Worm (Caenorhabditis elegans): Measurements from ENCODE around the gene F10G7.12.

Gene F10G7.12

DNA sequence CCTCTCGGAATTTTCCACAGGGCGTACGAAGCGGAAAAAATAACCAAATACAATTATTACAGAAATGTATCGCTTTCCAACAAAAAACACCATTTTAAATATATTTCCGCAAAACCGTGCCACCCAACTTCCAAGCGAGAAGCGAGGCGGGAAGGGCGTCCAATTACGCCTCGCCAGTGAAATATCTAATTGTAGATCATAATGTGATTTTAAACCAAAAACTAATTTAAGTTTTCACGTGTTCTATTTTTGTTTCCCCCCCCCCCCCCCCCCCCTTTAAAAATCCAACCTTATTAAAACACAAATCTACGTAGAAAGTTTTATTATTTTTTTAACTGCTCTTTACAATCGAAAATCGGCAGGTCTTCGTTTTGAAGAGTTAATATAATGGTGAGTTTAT, at the start of gene F10G7.12:
Gene F10G7.12 (plus strand): TSS at position 301 of the 400 bp plus-strand sequence.
- no peak for TF ChIP-seq aly-2 (tag; optimal IDR thresholded peaks at IDR 0.05)
- TF ChIP-seq skn-1 (tag; optimal IDR thresholded peaks at IDR 0.05) = no peak
- no peak for TF ChIP-seq ceh-9 (tag; optimal IDR thresholded peaks at IDR 0.05)
- no peak for TF ChIP-seq ztf-11 (tag; optimal IDR thresholded peaks at IDR 0.05)
- TF ChIP-seq egl-5 (tag; optimal IDR thresholded peaks at IDR 0.05) = no peak
- no peak for TF ChIP-seq pha-4 (tag; optimal IDR thresholded peaks at IDR 0.05)
- no peak for TF ChIP-seq ceh-28 (tag; optimal IDR thresholded peaks at IDR 0.05)

DNA sequence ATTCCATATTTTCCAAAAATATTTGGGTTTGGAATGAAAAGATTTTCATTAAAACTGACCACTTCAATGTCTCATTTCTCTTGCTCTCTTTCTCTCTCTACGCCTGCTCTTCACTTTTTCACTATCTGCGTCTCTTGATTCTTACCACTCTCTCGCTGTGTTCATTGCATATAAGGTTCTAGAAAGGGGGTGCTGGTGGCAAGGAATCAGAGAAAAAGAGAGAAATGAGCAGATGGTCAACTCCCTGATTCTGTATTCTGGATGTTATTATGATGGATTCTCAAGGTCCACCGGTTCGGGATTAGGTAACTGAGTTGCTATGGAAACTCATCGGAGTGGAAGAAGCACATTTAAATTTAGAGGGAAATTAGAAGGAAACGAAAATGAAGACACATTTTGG, 48.8 kb upstream of the F10G7.12 start:
- no peak for TF ChIP-seq nhr-23 (tag; optimal IDR thresholded peaks at IDR 0.05)
- TF ChIP-seq mdl-1 (tag; optimal IDR thresholded peaks at IDR 0.05) = no peak
- TF ChIP-seq pha-4 (tag; optimal IDR thresholded peaks at IDR 0.05) = no peak
- TF ChIP-seq nfya-1 (tag; optimal IDR thresholded peaks at IDR 0.05; ENCODE audit: insufficient read depth) = peak; percentile 22

DNA sequence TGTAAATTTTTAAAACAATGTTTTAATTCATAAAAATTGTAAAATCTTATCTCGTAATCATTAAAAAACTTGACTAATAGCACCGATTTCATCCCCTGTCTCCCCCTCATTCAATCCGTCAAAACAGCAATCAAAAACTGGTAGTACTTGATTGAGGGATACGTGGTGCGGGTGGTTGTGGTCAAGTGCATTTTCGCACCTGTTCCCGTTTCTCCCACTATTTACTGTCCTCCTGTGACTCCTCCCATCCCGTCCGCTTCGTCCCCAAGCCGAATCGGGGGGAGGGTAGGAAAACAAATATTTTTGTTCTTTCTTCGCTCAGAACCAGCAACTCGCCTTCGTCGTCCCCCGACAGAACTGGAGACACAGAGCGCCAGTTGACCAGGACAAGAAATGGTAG, 40.8 kb upstream of the F10G7.12 start, which contains the start of gene lgc-27:
Gene lgc-27 (plus strand): TSS at position 301 of the 400 bp plus-strand sequence.
- TF ChIP-seq pha-4 (tag; optimal IDR thresholded peaks at IDR 0.05) (peak; percentile 16), elt-3 (tag; optimal IDR thresholded peaks at IDR 0.05) (no peak)

DNA sequence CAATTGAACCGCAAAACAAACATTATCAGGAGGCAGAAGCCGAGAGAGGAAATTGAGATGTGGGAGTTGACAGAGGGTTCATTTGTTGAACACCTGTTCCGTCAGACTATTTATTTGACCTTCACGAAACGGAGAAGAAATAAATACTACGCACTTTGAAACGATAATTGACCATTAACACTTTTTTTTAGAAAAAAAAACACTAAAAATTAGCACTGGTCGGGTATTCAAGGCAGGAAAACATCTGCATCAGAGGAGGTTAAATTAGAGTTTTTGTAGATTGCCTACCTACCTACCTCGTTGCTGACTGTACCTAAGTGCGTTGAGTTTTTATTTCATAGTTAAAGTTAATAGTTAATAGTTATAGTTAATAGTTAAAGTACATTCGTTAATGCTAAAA, 39.5 kb upstream of the F10G7.12 start:
- TF ChIP-seq jun-1 (tag; optimal IDR thresholded peaks at IDR 0.05) (no peak), ztf-4 (tag; optimal IDR thresholded peaks at IDR 0.05) (no peak), lin-39 (tag; optimal IDR thresholded peaks at IDR 0.05) (no peak), fos-1 (tag; optimal IDR thresholded peaks at IDR 0.05) (no peak), ceh-28 (tag; optimal IDR thresholded peaks at IDR 0.05) (no peak), daf-12 (tag; optimal IDR thresholded peaks at IDR 0.05) (no peak), skn-1 (tag; optimal IDR thresholded peaks at IDR 0.05) (no peak), mml-1 (tag; optimal IDR thresholded peaks at IDR 0.05) (no peak), pqm-1 (tag; optimal IDR thresholded peaks at IDR 0.05) (no peak), elt-2 (tag; optimal IDR thresholded peaks at IDR 0.05) (no peak), nhr-23 (tag; optimal IDR thresholded peaks at IDR 0.05) (no peak), fkh-10 (GFP tag; optimal IDR thresholded peaks at IDR 0.05) (no peak), ceh-82 (tag; optimal IDR thresholded peaks at IDR 0.05) (no peak), ama-1 (optimal IDR thresholded peaks at IDR 0.05) (no peak), pha-4 (tag; optimal IDR thresholded peaks at IDR 0.05) (no peak), elt-1 (tag; optimal IDR thresholded peaks at IDR 0.05) (no peak), ceh-9 (tag; optimal IDR thresholded peaks at IDR 0.05) (no peak)

DNA sequence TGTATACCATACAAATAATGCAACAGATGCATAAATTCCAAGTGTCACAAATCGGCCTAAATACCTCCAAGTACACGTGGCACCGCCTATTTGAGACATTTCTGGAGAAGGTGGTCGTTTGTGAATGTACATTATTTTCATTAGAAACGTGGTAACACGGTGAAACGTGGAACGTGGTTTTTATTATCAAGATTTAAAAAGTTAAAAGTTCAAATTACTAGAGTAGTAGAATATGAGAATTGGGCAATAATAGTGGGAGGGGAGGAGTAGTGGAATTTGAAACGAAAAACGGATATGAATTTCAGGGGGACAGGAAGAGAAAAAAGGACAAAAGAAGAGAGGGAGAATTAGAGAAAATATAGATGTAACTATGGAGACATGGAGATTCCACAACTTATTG, 33.7 kb upstream of the F10G7.12 start, which contains the start of gene fut-6:
Gene fut-6 (minus strand): TSS at position 101 of the 400 bp plus-strand sequence.
- TF ChIP-seq lsy-12 (tag; optimal IDR thresholded peaks at IDR 0.05) = no peak
- no peak for TF ChIP-seq lin-39 (tag; optimal IDR thresholded peaks at IDR 0.05)
- TF ChIP-seq pha-4 (tag; optimal IDR thresholded peaks at IDR 0.05) = no peak
- TF ChIP-seq daf-12 (tag; optimal IDR thresholded peaks at IDR 0.05) = no peak
- TF ChIP-seq eor-1 (tag; optimal IDR thresholded peaks at IDR 0.05) = no peak
- TF ChIP-seq R02D3.7 (tag; optimal IDR thresholded peaks at IDR 0.05) = no peak
- TF ChIP-seq aly-2 (tag; optimal IDR thresholded peaks at IDR 0.05) = no peak
- TF ChIP-seq nhr-76 (tag; optimal IDR thresholded peaks at IDR 0.05) = no peak
- no peak for TF ChIP-seq nhr-25 (tag; optimal IDR thresholded peaks at IDR 0.05)
- no peak for TF ChIP-seq sea-2 (GFP tag; optimal IDR thresholded peaks at IDR 0.05)
- no peak for TF ChIP-seq ceh-16 (tag; optimal IDR thresholded peaks at IDR 0.05)
- TF ChIP-seq ZK546.5 (tag; optimal IDR thresholded peaks at IDR 0.05) = no peak
- TF ChIP-seq fkh-10 (GFP tag; optimal IDR thresholded peaks at IDR 0.05) = no peak
- no peak for TF ChIP-seq nhr-11 (tag; optimal IDR thresholded peaks at IDR 0.05)
- TF ChIP-seq nhr-67 (tag; optimal IDR thresholded peaks at IDR 0.05) = no peak

DNA sequence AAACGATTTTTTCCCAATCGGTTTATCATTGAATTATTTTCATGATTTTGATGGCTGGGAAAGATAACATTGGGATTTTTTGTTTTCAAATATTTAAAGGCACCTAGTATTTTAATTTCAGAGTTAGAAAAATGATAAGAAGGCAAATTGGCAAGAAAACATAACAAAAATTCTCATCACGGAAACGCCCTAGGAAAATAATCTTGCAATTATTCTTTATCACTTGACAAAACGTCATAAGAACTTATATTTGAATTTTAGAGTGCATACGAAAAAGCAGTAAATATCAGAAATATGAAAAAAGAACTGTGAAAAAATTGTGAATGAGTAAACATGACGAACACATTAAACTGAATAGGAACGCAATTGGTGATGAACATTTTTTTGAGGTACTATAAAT, 32.2 kb upstream of the F10G7.12 start:
- no peak for TF ChIP-seq nhr-43 (tag; optimal IDR thresholded peaks at IDR 0.05; ENCODE audit: poor library complexity, severe bottlenecking)
- no peak for TF ChIP-seq fkh-10 (GFP tag; optimal IDR thresholded peaks at IDR 0.05)
- TF ChIP-seq mdl-1 (tag; optimal IDR thresholded peaks at IDR 0.05) = no peak
- no peak for TF ChIP-seq unc-39 (tag; optimal IDR thresholded peaks at IDR 0.05)
- peak; percentile 65 for TF ChIP-seq elt-2 (tag; optimal IDR thresholded peaks at IDR 0.05)

Measured in whole organism, L3 larva.